Fruit fly (Drosophila melanogaster): Measurements from ENCODE around the gene SmydA-2.

dm6 chr3L:19014802-19015201, 11.8 kb upstream of the SmydA-2 start:
- no peak for TF ChIP-seq CG8478 (optimal IDR thresholded peaks at IDR 0.05)
- no peak for TF ChIP-seq CTCF (optimal IDR thresholded peaks at IDR 0.05)

All from S2 (cell line).